Worm (Caenorhabditis elegans) whole organism, early embryonic: Measurements from ENCODE around the gene clc-19.

Experiments
- B0310.2 ChIP-seq: sonication (generic microtip); optimal IDR thresholded peaks from 2 replicates; lab custom pipeline; 2016; ENCODE audit warnings: mild to moderate bottlenecking, missing genetic modification characterization, missing compliant biosample characterization
- F13C5.2 ChIP-seq: sonication (generic microtip); optimal IDR thresholded peaks from 2 replicates; lab custom pipeline; 2017; ENCODE audit warnings: mild to moderate bottlenecking, missing genetic modification characterization, inconsistent platforms, missing compliant biosample characterization
- aly-1 ChIP-seq: sonication (generic microtip); optimal IDR thresholded peaks from 2 replicates; lab custom pipeline; 2016; ENCODE audit warnings: missing genetic modification characterization, missing compliant biosample characterization
- ama-1 ChIP-seq: fragments of 150-350 bp; optimal IDR thresholded peaks from 2 replicates; lab custom pipeline; 2014
- ceh-13 ChIP-seq: fragments of 200-800 bp; sonication (Bioruptor generic); optimal IDR thresholded peaks from 2 replicates; lab custom pipeline; 2018; ENCODE audit warnings: mild to moderate bottlenecking, missing genetic modification characterization, missing compliant biosample characterization
- ceh-36 ChIP-seq: sonication (generic microtip); optimal IDR thresholded peaks from 2 replicates; lab custom pipeline; 2016; ENCODE audit warnings: missing genetic modification characterization, inconsistent platforms, missing compliant biosample characterization
- ets-7 ChIP-seq: sonication (generic microtip); optimal IDR thresholded peaks from 2 replicates; lab custom pipeline; 2016; ENCODE audit warnings: missing genotype, missing genetic modification characterization, missing compliant biosample characterization
- flt-1 ChIP-seq: fragments of 200-800 bp; sonication (Bioruptor generic); IDR thresholded peaks from 2 replicates; pipeline ENCODE4 v1.3.6; 2022; ENCODE audit warnings: missing genetic modification characterization, missing compliant biosample characterization
- hmbx-1 ChIP-seq: sonication (generic microtip); optimal IDR thresholded peaks from 2 replicates; lab custom pipeline; 2016; ENCODE audit warnings: mild to moderate bottlenecking, missing genetic modification characterization, missing compliant biosample characterization
- hmg-4 ChIP-seq: fragments of 200-800 bp; sonication (Bioruptor generic); optimal IDR thresholded peaks from 2 replicates; lab custom pipeline; 2018; ENCODE audit warnings: mild to moderate bottlenecking, missing genetic modification characterization, missing compliant biosample characterization
- hnd-1 ChIP-seq: sonication (generic microtip); optimal IDR thresholded peaks from 2 replicates; lab custom pipeline; 2016; ENCODE audit warnings: missing genetic modification characterization, missing compliant biosample characterization
- pes-1 ChIP-seq: fragments of 200-800 bp; sonication (Bioruptor generic); IDR thresholded peaks from 2 replicates; pipeline ENCODE4 v1.3.6; 2022; ENCODE audit warnings: missing genetic modification reagents, missing genetic modification characterization, missing compliant biosample characterization
- scrt-1 ChIP-seq: fragments of 200-800 bp; sonication (Bioruptor generic); IDR thresholded peaks from 2 replicates; pipeline ENCODE4 v1.3.6; 2022; ENCODE audit warnings: missing genetic modification characterization, missing compliant biosample characterization
- sea-1 ChIP-seq: fragments of 200-800 bp; sonication (Bioruptor generic); conservative IDR thresholded peaks from 2 replicates; pipeline ENCODE4 v1.3.6; 2022; ENCODE audit warnings: missing genetic modification characterization, missing compliant biosample characterization
- tbx-11 ChIP-seq: fragments of 200-800 bp; sonication (Bioruptor generic); IDR thresholded peaks from 2 replicates; pipeline ENCODE4 v1.3.6; 2022; ENCODE audit warnings: missing genetic modification characterization, missing compliant biosample characterization
- tbx-37 ChIP-seq: fragments of 200-800 bp; sonication (Bioruptor generic); conservative IDR thresholded peaks from 2 replicates; pipeline ENCODE4 v1.3.6; 2022; ENCODE audit warnings: missing genetic modification reagents, missing genetic modification characterization, missing compliant biosample characterization
- tra-4 ChIP-seq: sonication (generic microtip); optimal IDR thresholded peaks from 2 replicates; lab custom pipeline; 2017; ENCODE audit warnings: missing genetic modification characterization, missing compliant biosample characterization

clc-19 gene

DNA sequence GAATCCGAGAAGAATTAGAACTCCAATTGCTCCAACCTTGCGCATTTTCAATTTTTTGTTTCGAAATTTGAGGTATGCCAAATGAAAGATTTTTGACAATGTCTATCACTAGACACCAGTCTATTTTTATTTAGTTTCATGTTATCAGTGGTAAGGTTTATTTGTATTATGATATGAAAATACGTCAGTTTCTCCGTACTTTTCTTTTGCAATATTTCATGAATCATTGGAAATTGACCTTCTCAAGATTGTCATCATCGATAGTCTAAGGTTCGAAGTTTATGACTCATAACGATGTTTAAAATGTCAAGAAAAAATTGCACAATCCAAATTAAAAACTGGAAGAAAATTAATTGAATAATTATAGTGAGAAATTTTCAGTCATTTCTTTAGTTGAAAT, at the start of gene clc-19:
clc-19 (minus strand) TSS at position 135 of the 400 bp plus-strand sequence.
- TF ChIP-seq hnd-1 (tag; lab: Kevin White, UChicago): no peak
- TF ChIP-seq aly-1 (tag; lab: Kevin White, UChicago): no peak
- TF ChIP-seq scrt-1 (GFP tag; lab: Robert Waterston, UW): no peak
- no peak for TF ChIP-seq sea-1 (GFP tag; lab: Robert Waterston, UW)
- TF ChIP-seq tra-4: no peak
- TF ChIP-seq ceh-13 (GFP tag; lab: Kevin White, UChicago): no peak
- no peak for TF ChIP-seq tbx-11 (GFP tag; lab: Robert Waterston, UW)
- TF ChIP-seq hmbx-1 (tag; lab: Kevin White, UChicago): no peak
- no peak for TF ChIP-seq flt-1 (GFP tag; lab: Robert Waterston, UW)
- no peak for TF ChIP-seq ets-7

DNA sequence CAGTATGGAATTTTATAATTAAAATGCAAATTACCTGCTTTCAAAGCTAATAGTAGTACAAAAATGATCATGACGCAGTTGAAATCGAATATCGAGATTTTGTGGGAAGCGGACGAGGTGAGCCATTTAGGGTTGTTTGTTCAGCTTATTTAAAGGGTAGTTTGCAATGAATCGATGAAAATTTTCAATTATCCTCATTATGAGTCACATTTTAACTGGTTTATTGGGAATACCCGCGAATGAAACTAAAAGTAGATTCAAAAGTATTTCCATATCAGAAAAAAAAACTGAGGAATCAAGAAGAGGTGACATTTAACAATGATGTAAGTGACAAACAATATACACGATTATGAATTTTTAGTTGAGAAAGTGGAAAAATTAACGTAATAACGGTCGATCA, 46.0 kb upstream of the clc-19 start, which contains the start of gene F23H11.7:
F23H11.7 (minus strand) TSS at position 101 of the 400 bp plus-strand sequence.
- no peak for TF ChIP-seq aly-1 (tag; lab: Kevin White, UChicago)
- TF ChIP-seq tbx-37: no peak
- TF ChIP-seq tra-4: no peak
- no peak for TF ChIP-seq tbx-11 (GFP tag; lab: Robert Waterston, UW)
- TF ChIP-seq sea-1 (GFP tag; lab: Robert Waterston, UW): no peak
- TF ChIP-seq flt-1 (GFP tag; lab: Robert Waterston, UW): no peak
- no peak for TF ChIP-seq scrt-1 (GFP tag; lab: Robert Waterston, UW)
- TF ChIP-seq hmg-4 (GFP tag; lab: Kevin White, UChicago): no peak
- no peak for TF ChIP-seq F13C5.2 (tag; lab: Kevin White, UChicago)
- TF ChIP-seq ets-7: no peak
- TF ChIP-seq hmbx-1 (tag; lab: Kevin White, UChicago): no peak
- no peak for TF ChIP-seq B0310.2 (tag; lab: Kevin White, UChicago)
- TF ChIP-seq pes-1 (GFP tag; lab: Robert Waterston, UW): no peak
- no peak for TF ChIP-seq ama-1
- TF ChIP-seq ceh-36: no peak
- no peak for TF ChIP-seq hnd-1 (tag; lab: Kevin White, UChicago)
- TF ChIP-seq ceh-13 (GFP tag; lab: Kevin White, UChicago): no peak

DNA sequence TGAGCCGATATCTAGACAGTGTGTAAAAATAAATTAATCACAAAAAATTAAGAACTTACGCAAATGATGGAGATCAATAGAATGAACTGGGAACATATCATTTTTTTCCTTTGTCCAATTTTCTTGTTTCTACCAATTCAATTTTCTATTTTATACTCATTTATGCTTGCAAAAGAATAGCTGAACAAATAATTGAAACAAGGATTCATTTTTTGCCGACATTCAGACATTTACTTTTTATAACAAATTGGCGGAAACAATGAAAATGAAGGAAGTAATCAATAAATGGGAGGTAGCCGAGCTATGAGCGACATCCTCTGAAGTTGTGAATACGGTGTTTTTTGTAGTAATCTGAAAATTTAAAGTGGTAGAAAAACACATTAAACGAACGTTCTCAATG, 43.5 kb upstream of the clc-19 start, which contains the start of gene idpp-13:
idpp-13 (minus strand) TSS at position 101 of the 400 bp plus-strand sequence.
- TF ChIP-seq hnd-1 (tag; lab: Kevin White, UChicago) (no peak), scrt-1 (GFP tag; lab: Robert Waterston, UW) (no peak), tra-4 (no peak), ama-1 (no peak), hmbx-1 (tag; lab: Kevin White, UChicago) (no peak), aly-1 (tag; lab: Kevin White, UChicago) (no peak), ets-7 (no peak), F13C5.2 (tag; lab: Kevin White, UChicago) (no peak)

DNA sequence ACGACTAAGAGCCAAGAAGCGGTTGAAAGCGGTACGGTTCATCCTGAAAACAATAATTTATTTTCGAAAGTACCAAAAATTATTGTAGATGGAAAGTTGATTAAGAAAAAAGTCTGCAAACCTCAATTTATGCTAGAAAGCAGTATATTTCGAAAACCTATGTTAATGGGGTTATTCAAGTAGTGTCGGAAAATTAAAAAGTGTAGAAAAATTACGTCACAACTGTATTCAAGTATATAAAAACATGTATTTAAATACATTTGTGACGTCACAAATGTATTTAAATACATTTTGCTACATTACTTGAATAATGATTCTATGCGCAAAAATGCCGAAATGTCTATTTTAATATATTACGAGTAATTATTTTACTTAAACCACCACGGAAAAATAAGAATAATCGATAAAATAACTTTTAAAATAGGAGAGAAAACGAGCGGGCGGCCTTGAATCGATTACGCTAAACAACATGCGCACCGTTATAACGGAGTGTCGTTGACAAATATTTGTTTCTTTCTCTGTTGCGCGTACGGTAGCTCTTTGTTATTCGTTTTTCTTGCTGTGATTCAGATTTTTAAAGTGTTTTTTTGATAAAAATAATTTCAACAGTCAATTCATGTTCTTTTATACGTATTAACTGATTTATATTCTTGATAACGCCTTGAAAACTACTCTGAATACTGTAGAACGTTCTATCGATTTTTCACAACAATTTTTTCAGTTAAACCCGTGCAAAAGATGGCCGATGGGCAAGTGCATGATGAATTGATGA, 37.4 kb upstream of the clc-19 start, which contains the start of the genes F23H11.5 and bra-2:
F23H11.5 (minus strand) TSS at position 51 of the 772 bp plus-strand sequence.
bra-2 (plus strand) TSS at position 722 of the 772 bp plus-strand sequence.
- TF ChIP-seq hnd-1 (tag; lab: Kevin White, UChicago) (no peak), aly-1 (tag; lab: Kevin White, UChicago) (no peak), tbx-37 (no peak), tra-4 (no peak), ceh-13 (GFP tag; lab: Kevin White, UChicago) (no peak), ceh-36 (no peak), F13C5.2 (tag; lab: Kevin White, UChicago) (no peak), tbx-11 (GFP tag; lab: Robert Waterston, UW) (no peak), B0310.2 (tag; lab: Kevin White, UChicago) (no peak), flt-1 (GFP tag; lab: Robert Waterston, UW) (no peak), ama-1 (no peak), scrt-1 (GFP tag; lab: Robert Waterston, UW) (no peak), pes-1 (GFP tag; lab: Robert Waterston, UW) (no peak), sea-1 (GFP tag; lab: Robert Waterston, UW) (no peak), hmg-4 (GFP tag; lab: Kevin White, UChicago) (no peak), ets-7 (no peak)

DNA sequence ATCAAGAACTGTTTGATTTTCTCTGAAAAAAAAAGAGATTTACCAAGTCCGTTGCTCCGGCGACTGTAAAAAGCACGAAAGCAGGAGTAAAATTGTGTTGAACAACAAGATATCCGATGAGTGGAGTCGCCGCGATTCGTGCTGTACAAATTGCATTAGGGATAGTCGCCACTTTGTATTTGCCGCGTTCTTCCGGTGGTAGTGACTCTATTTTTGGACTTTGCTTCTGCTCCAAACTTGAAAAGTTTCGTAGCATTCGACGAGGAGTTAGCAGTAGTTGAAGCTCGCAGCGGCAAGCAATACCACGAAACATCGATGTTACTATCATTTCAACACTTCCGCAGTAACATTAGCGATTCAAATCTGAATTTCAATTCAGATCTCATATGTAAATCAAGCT, 36.2 kb upstream of the clc-19 start, which contains the start of gene crls-1:
crls-1 (minus strand) TSS at position 363 of the 400 bp plus-strand sequence.
- no peak for TF ChIP-seq flt-1 (GFP tag; lab: Robert Waterston, UW)

DNA sequence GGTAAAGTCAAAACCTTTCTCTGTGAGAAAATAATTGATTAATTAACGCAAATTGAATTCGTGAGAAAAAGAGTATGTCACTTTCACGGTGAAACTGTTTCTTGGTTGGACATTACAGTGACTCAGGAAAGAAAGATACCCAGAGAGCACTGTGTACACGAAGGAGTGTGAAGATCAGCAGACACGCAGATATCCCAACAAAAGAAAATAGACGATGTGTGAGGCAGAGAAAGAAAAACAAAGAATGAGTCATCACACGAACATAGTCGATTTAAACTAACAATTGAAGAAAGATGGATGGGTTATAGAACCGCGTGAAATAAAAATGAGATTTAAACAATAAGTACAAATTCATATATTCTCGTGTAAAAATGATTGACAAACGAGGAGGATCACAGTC, 34.6 kb upstream of the clc-19 start:
- TF ChIP-seq tbx-11 (GFP tag; lab: Robert Waterston, UW) (no peak), hmg-4 (GFP tag; lab: Kevin White, UChicago) (no peak), hnd-1 (tag; lab: Kevin White, UChicago) (no peak), hmbx-1 (tag; lab: Kevin White, UChicago) (no peak), sea-1 (GFP tag; lab: Robert Waterston, UW) (no peak), ets-7 (no peak), flt-1 (GFP tag; lab: Robert Waterston, UW) (no peak), ceh-13 (GFP tag; lab: Kevin White, UChicago) (no peak), scrt-1 (GFP tag; lab: Robert Waterston, UW) (no peak), pes-1 (GFP tag; lab: Robert Waterston, UW) (no peak), F13C5.2 (tag; lab: Kevin White, UChicago) (no peak), tbx-37 (no peak), B0310.2 (tag; lab: Kevin White, UChicago) (no peak)

DNA sequence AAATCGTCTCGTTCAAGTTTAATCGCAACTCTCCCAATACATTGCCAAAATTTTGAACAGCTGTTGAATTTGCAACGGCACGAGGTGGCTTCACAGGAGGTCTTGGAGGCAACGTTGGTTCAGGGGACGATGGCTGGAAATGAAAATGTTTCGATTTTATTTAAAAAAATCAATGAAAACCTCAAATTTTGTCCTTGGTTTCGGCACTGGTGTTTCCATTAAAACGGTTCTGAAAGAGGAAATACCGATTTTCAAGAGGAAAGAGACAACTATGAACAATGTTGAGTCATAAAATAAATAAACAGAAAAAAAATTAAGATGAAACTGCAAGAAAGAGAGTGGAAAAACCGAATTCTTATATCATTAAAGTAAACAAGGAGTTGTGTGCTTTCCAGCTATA, 33.9 kb upstream of the clc-19 start, which contains the start of gene F23H11.4:
F23H11.4 (minus strand) TSS at position 229 of the 400 bp plus-strand sequence.
- TF ChIP-seq sea-1 (GFP tag; lab: Robert Waterston, UW): no peak
- TF ChIP-seq ama-1: no peak
- no peak for TF ChIP-seq tbx-37
- no peak for TF ChIP-seq tra-4
- no peak for TF ChIP-seq ceh-13 (GFP tag; lab: Kevin White, UChicago)
- no peak for TF ChIP-seq hmg-4 (GFP tag; lab: Kevin White, UChicago)
- no peak for TF ChIP-seq F13C5.2 (tag; lab: Kevin White, UChicago)
- TF ChIP-seq B0310.2 (tag; lab: Kevin White, UChicago): no peak
- TF ChIP-seq hnd-1 (tag; lab: Kevin White, UChicago): no peak
